Worm (Caenorhabditis elegans) whole organism, midembryonic: ENCODE measurements around the gene ZK1307.9.

ENCODE experiments used
- med-1 ChIP-seq: sonication (generic microtip); optimal IDR thresholded peaks from 2 replicates; lab custom pipeline; 2017; ENCODE audit warnings: missing genetic modification characterization, mild to moderate bottlenecking, missing compliant biosample characterization, antibody characterized with exemption, missing genetic modification reagents; ENCODE audit not compliant: insufficient read depth
- ref-1 ChIP-seq: fragments of 200-800 bp; sonication (Bioruptor generic); conservative IDR thresholded peaks from 2 replicates; pipeline ENCODE4 v1.3.6; 2022; ENCODE audit warnings: missing genetic modification reagents, missing genetic modification characterization, missing compliant biosample characterization
- ztf-29 ChIP-seq: fragments of 200-800 bp; sonication (Bioruptor generic); IDR thresholded peaks from 2 replicates; pipeline ENCODE4 v1.3.6; 2022; ENCODE audit warnings: missing genetic modification reagents, missing genetic modification characterization, missing compliant biosample characterization

DNA sequence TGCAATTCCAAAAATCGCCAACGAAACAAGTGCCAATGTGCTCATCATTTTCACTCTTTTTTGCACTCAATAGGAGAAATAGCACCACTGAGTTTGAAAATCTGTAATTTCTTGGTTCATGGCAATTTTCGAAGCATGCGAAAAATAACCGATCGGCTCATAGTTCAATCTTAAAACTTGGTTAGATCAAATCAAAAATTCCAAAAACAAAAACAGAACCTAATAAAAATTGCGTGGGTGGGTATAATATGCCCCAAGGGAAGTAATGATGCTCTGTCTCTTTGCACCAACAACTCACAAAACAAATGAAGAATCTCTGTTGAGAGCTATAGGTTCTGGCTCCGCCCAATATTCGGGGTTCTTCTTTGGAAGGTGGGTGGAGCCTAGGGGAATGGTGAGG is 42.5 kb downstream of the ZK1307.9 start, which contains the start of gene nlp-11:
- no peak for TF ChIP-seq med-1 (GFP tag; lab: Kevin White, UChicago)
- TF ChIP-seq ref-1 (GFP tag; lab: Robert Waterston, UW), result no peak
- TF ChIP-seq ztf-29 (GFP tag; lab: Robert Waterston, UW), result no peak
